Fruit fly (Drosophila melanogaster): ENCODE results near the gene fbp.

fbp gene

DNA sequence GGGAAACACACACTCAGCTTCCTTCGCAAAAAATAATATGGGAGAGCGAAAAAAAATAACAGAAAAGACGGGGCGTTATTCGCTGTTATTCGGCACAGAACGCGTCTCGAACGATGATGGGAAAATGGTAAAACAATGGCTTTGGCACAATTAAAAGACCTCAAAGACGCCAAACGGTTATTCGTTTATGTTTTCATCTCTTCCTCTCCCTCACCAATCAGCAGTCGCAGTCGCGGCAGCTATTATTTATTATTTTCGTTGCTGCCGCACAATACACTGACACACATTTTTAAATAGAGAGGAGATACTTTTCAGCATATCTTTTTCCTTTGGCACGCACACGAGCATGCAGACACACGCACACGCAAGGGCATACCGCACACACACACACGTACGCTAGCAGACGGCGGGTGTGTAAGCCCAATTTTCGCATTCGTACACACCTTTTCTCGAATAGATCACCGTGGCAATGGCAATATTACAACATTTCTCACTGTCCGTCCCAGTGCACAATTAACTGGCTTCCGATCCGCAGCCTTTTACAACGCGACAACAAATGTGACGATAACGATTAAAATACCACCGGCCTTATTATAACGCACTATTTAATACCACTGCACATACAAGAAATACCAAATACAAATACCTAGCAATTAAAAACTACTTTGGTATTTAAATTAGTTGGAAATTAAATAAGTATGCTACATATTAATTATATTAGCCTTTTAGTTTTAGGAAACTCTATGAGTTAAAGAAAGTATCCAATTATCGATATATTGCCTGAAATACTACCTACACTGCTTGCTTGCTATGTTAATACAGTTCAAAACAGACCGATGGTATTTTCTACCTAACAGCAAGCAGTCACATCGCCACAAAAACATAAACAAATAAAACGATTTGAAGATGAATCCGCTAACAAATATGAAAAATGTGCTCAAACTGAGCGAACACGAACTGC is 27.7 kb upstream of the fbp start, which contains the start of the genes CdGAPr and CG10466 (continued):
- TF ChIP-seq nom (GFP tag; optimal IDR thresholded peaks at IDR 0.05) (no peak), Deaf1 (tag; optimal IDR thresholded peaks at IDR 0.05) (peak; percentile 5), gem (tag; optimal IDR thresholded peaks at IDR 0.05) (peak; percentile 20), CG12391 (tag; optimal IDR thresholded peaks at IDR 0.05) (peak; percentile 16), CG31365 (tag; optimal IDR thresholded peaks at IDR 0.05) (peak; percentile 93), zfh2 (GFP tag; optimal IDR thresholded peaks at IDR 0.05) (no peak), odd (GFP tag; optimal IDR thresholded peaks at IDR 0.05) (peak; percentile 54), Fer3 (tag; optimal IDR thresholded peaks at IDR 0.05) (no peak), Vsx1 (GFP tag; optimal IDR thresholded peaks at IDR 0.05) (peak; percentile 13), bab2 (GFP tag; optimal IDR thresholded peaks at IDR 0.05) (no peak), CG6272 (GFP tag; IDR thresholded peaks at IDR 0.05) (no peak), CG2875 (GFP tag; optimal IDR thresholded peaks at IDR 0.05) (no peak), mam (GFP tag; optimal IDR thresholded peaks at IDR 0.05) (no peak), CG15601 (tag; optimal IDR thresholded peaks at IDR 0.05) (peak; percentile 23), Chrac-16 (GFP tag; optimal IDR thresholded peaks at IDR 0.05) (no peak)

DNA sequence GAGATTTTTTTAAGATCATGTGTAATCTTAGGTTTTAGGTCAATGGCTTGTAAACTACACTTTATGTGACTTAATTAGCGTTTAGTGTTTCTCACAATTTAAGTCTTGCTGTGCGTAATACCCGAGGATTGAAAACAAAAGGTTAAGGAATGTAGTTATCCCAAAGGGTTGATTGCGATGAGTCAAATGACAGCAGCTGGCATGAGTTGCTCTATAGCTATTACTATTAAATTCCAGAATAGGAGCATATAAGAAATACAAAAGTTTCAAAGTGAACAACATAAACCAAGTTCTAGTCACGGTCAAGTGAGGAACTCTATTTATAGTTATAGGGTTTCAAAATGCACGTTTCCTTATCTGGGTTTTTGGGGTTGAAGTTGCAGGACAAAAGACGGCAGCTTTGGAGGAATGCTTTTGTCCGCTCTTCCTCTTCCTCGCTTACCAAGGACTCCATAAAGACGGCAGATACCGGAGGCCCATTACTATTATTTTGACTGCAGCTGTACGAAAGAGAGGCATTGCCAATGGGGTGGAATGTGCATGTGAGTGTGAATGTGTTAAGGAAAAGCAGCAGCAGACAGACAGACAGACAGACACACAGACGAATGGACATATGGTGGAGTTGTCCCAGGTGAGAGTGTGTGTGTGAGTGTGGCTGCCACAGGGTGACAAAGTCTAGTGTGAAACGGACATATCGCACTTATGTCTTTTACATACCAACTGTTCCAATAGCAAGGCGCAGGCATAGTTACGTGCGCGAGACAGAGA is 26.8 kb upstream of the fbp start:
- no peak for TF ChIP-seq dati (GFP tag; IDR thresholded peaks at IDR 0.05)
- TF ChIP-seq CG8944 (GFP tag; optimal IDR thresholded peaks at IDR 0.05), result no peak
- no peak for TF ChIP-seq CG1792 (GFP tag; optimal IDR thresholded peaks at IDR 0.05)
- TF ChIP-seq CG9437 (GFP tag; optimal IDR thresholded peaks at IDR 0.05), result peak; percentile 0
- peak; percentile 98 for TF ChIP-seq pros (GFP tag; optimal IDR thresholded peaks at IDR 0.05)
- TF ChIP-seq CG34224 (GFP tag; IDR thresholded peaks at IDR 0.05; ENCODE audit: partially characterized antibody), result no peak
- TF ChIP-seq Hmx (GFP tag; optimal IDR thresholded peaks at IDR 0.05), result no peak
- TF ChIP-seq zfh2 (GFP tag; optimal IDR thresholded peaks at IDR 0.05), result no peak
- 0 out of 2 replicates have a peak, but pooled peaks have one; percentile 3 for TF ChIP-seq ara (GFP tag; IDR thresholded peaks at IDR 0.05)
- TF ChIP-seq Doc3 (GFP tag; IDR thresholded peaks at IDR 0.05; ENCODE audit: partially characterized antibody), result no peak
- TF ChIP-seq CG1832 (GFP tag; optimal IDR thresholded peaks at IDR 0.05), result peak; percentile 31
- peak; percentile 4 for TF ChIP-seq abd-A (tag; optimal IDR thresholded peaks at IDR 0.05)
- TF ChIP-seq D19A (tag; optimal IDR thresholded peaks at IDR 0.05), result peak; percentile 32
- TF ChIP-seq ssp (GFP tag; IDR thresholded peaks at IDR 0.05), result peak; percentile 95
- TF ChIP-seq grau (tag; optimal IDR thresholded peaks at IDR 0.05), result no peak
- TF ChIP-seq CG18599 (GFP tag; optimal IDR thresholded peaks at IDR 0.05), result peak; percentile 15
- TF ChIP-seq D (optimal IDR thresholded peaks at IDR 0.05), result no peak
- peak; percentile 30 for TF ChIP-seq D (GFP tag; optimal IDR thresholded peaks at IDR 0.05)
- TF ChIP-seq CG2678 (tag; optimal IDR thresholded peaks at IDR 0.05), result no peak
- peak; percentile 72 for TF ChIP-seq twi (tag; optimal IDR thresholded peaks at IDR 0.05)
- no peak for TF ChIP-seq CG11247 (GFP tag; IDR thresholded peaks at IDR 0.05)
- TF ChIP-seq dm (GFP tag; optimal IDR thresholded peaks at IDR 0.05), result no peak
- no peak for TF ChIP-seq CG11560 (tag; IDR thresholded peaks at IDR 0.05)
- no peak for TF ChIP-seq sima (GFP tag; optimal IDR thresholded peaks at IDR 0.05)
- TF ChIP-seq lov (optimal IDR thresholded peaks at IDR 0.05), result no peak
- peak; percentile 71; the same call in 1 of the 3 replicates for TF ChIP-seq lov (GFP tag; IDR thresholded peaks at IDR 0.05)
- no peak for TF ChIP-seq CG4360 (GFP tag; IDR thresholded peaks at IDR 0.05)
- no peak for TF ChIP-seq CG10147 (GFP tag; optimal IDR thresholded peaks at IDR 0.05)
- TF ChIP-seq CG3726 (GFP tag; IDR thresholded peaks at IDR 0.05), result no peak
- TF ChIP-seq CrebB (tag; optimal IDR thresholded peaks at IDR 0.05), result no peak
- no peak for TF ChIP-seq bcd (GFP tag; optimal IDR thresholded peaks at IDR 0.05)
- TF ChIP-seq CG17359 (tag; optimal IDR thresholded peaks at IDR 0.05), result no peak
